Worm (Caenorhabditis elegans): Measurements from ENCODE around the gene F14D7.12.

The F14D7.12 gene

ce11 chrV:14336655-14337054 is 36.8 kb downstream of the F14D7.12 start, which contains the start of gene srm-6:
Gene srm-6, plus strand, starts transcription at chrV:14336955.
- TF ChIP-seq dox-1 (GFP tag; IDR thresholded peaks at IDR 0.05) = no peak
- TF ChIP-seq lin-26 (GFP tag; IDR thresholded peaks at IDR 0.05) = no peak

- TF ChIP-seq hmg-20 (GFP tag; IDR thresholded peaks at IDR 0.05) (no peak), ceh-27 (GFP tag; optimal IDR thresholded peaks at IDR 0.05) (no peak), attf-6 (GFP tag; IDR thresholded peaks at IDR 0.05) (no peak), pbrm-1 (GFP tag; IDR thresholded peaks at IDR 0.05) (no peak), sea-2 (GFP tag; IDR thresholded peaks at IDR 0.05) (no peak), Y56A3A.18 (GFP tag; IDR thresholded peaks at IDR 0.05) (no peak), nhr-179 (tag; optimal IDR thresholded peaks at IDR 0.05) (no peak), snpc-4 (GFP tag; optimal IDR thresholded peaks at IDR 0.05) (no peak), snpc-4 (tag; optimal IDR thresholded peaks at IDR 0.05) (no peak), lag-1 (GFP tag; IDR thresholded peaks at IDR 0.05) (no peak), Y53F4B.3 (GFP tag; IDR thresholded peaks at IDR 0.05) (no peak), nfyb-1 (GFP tag; IDR thresholded peaks at IDR 0.05) (no peak), let-526 (GFP tag; IDR thresholded peaks at IDR 0.05) (no peak)
Observed at ce11 chrV:14341672-14342071, 41.9 kb downstream of the F14D7.12 start, which contains the start of gene F47B8.10. Gene F47B8.10, plus strand, starts transcription at chrV:14341972.

ce11 chrV:14347234-14347826 is 47.5 kb downstream of the F14D7.12 start, which contains the start of gene cept-2:
Gene cept-2, plus strand, starts transcription at chrV:14347766.
- TF ChIP-seq lin-26 (GFP tag; IDR thresholded peaks at IDR 0.05) (no peak), aptf-3 (GFP tag; IDR thresholded peaks at IDR 0.05) (no peak), madf-6 (GFP tag; IDR thresholded peaks at IDR 0.05) (peak; percentile 64), snpc-3.4 (tag; optimal IDR thresholded peaks at IDR 0.05) (peak; percentile 80), B0035.1 (tag; optimal IDR thresholded peaks at IDR 0.05) (no peak), sea-2 (GFP tag; IDR thresholded peaks at IDR 0.05) (no peak), akir-1 (GFP tag; optimal IDR thresholded peaks at IDR 0.05) (peak; percentile 24), ztf-26 (tag; optimal IDR thresholded peaks at IDR 0.05) (no peak), bed-1 (GFP tag; IDR thresholded peaks at IDR 0.05) (no peak), snpc-1.1 (tag; optimal IDR thresholded peaks at IDR 0.05; ENCODE audit: insufficient read depth) (peak; percentile 45), T26A5.8 (tag; optimal IDR thresholded peaks at IDR 0.05) (no peak), him-1 (tag; optimal IDR thresholded peaks at IDR 0.05) (peak; percentile 36), F10E7.11 (tag; optimal IDR thresholded peaks at IDR 0.05) (no peak), mxl-1 (tag; optimal IDR thresholded peaks at IDR 0.05) (no peak), ztf-6 (GFP tag; IDR thresholded peaks at IDR 0.05) (no peak), egl-44 (GFP tag; IDR thresholded peaks at IDR 0.05) (0 out of 2 replicates have a peak, but pooled peaks have one; percentile 23), D2030.7 (GFP tag; IDR thresholded peaks at IDR 0.05) (peak; percentile 27; the same call in 1 of the 2 replicates), cebp-2 (GFP tag; IDR thresholded peaks at IDR 0.05) (no peak), Y53G8AR.9 (GFP tag; conservative IDR thresholded peaks at IDR 0.05) (no peak), lsy-27 (tag; optimal IDR thresholded peaks at IDR 0.05; ENCODE audit: borderline replicate concordance, insufficient read depth) (no peak), snpc-1.3 (tag; optimal IDR thresholded peaks at IDR 0.05; ENCODE audit: insufficient read depth) (peak; percentile 66), Y95B8A.8 (GFP tag; IDR thresholded peaks at IDR 0.05) (0 out of 2 replicates have a peak, but pooled peaks have one; percentile 31), chd-7 (tag; optimal IDR thresholded peaks at IDR 0.05) (no peak), unc-62 (GFP tag; optimal IDR thresholded peaks at IDR 0.05) (no peak), hmg-1.2 (GFP tag; IDR thresholded peaks at IDR 0.05) (peak; percentile 62), Y56A3A.18 (GFP tag; IDR thresholded peaks at IDR 0.05) (no peak), B0019.2 (GFP tag; conservative IDR thresholded peaks at IDR 0.05) (no peak), lsl-1 (GFP tag; optimal IDR thresholded peaks at IDR 0.05) (peak; percentile 67), ceh-100 (GFP tag; IDR thresholded peaks at IDR 0.05) (peak; percentile 98), rec-8 (tag; optimal IDR thresholded peaks at IDR 0.05) (no peak), F57A8.1 (GFP tag; optimal IDR thresholded peaks at IDR 0.05) (no peak), ceh-91 (GFP tag; IDR thresholded peaks at IDR 0.05) (0 out of 2 replicates have a peak, but pooled peaks have one; percentile 30)

All from whole organism, young adult.